Worm (Caenorhabditis elegans) whole organism, L4 larva: ENCODE measurements around the gene gro-1.

Experiments
- dmd-9 ChIP-seq: fragments of 200-800 bp; sonication (Bioruptor generic); IDR thresholded peaks from 2 replicates; pipeline ENCODE4 v1.3.6; 2022; ENCODE audit warnings: missing genetic modification reagents, missing genetic modification characterization, missing compliant biosample characterization
- lin-15B ChIP-seq: fragments of 150-350 bp; sonication (generic microtip); optimal IDR thresholded peaks from 3 replicates; lab custom pipeline; 2014; ENCODE audit warnings: missing biosample characterization, missing genetic modification characterization

ce11 chrIII:5241854-5242253 is 23.1 kb upstream of the gro-1 start:
- no peak for TF ChIP-seq dmd-9 (GFP tag; lab: Robert Waterston, UW)
- no peak for TF ChIP-seq lin-15B (tag; lab: Kevin White, UChicago)
